Worm (Caenorhabditis elegans) whole organism, late embryonic: ENCODE results near the gene B0334.4.

Source experiments
- K09A11.1 ChIP-seq: sonication (generic microtip); optimal IDR thresholded peaks from 2 replicates; lab custom pipeline; 2017; ENCODE audit warnings: antibody characterized with exemption, mild to moderate bottlenecking, missing genetic modification characterization, missing compliant biosample characterization; ENCODE audit not compliant: insufficient read depth
- T23F11.4 ChIP-seq: fragments of 200-800 bp; sonication (Bioruptor generic); optimal IDR thresholded peaks from 2 replicates; lab custom pipeline; 2018; ENCODE audit warnings: mild to moderate bottlenecking, missing genetic modification characterization, missing compliant biosample characterization
- Y22D7AL.16 ChIP-seq: sonication (generic microtip); optimal IDR thresholded peaks from 2 replicates; lab custom pipeline; 2016; ENCODE audit warnings: missing genetic modification characterization, missing compliant biosample characterization
- ahr-1 ChIP-seq: sonication (generic microtip); optimal IDR thresholded peaks from 2 replicates; lab custom pipeline; 2016; ENCODE audit warnings: missing genetic modification characterization, missing compliant biosample characterization
- ama-1 ChIP-seq: fragments of 150-350 bp; optimal IDR thresholded peaks from 2 replicates; lab custom pipeline; 2014
- ceh-18 ChIP-seq: sonication (generic microtip); optimal IDR thresholded peaks from 2 replicates; lab custom pipeline; 2016; ENCODE audit warnings: missing genetic modification characterization, missing compliant biosample characterization
- ceh-19 ChIP-seq: fragments of 200-800 bp; sonication (Bioruptor generic); optimal IDR thresholded peaks from 2 replicates; lab custom pipeline; 2018; ENCODE audit warnings: mild to moderate bottlenecking, missing genetic modification characterization, missing compliant biosample characterization
- ceh-22 ChIP-seq: sonication (generic microtip); optimal IDR thresholded peaks from 2 replicates; lab custom pipeline; 2017; ENCODE audit warnings: missing biosample characterization, missing genetic modification characterization
- ceh-24 ChIP-seq: sonication (generic microtip); optimal IDR thresholded peaks from 2 replicates; lab custom pipeline; 2016; ENCODE audit warnings: mild to moderate bottlenecking, missing genetic modification characterization, missing compliant biosample characterization
- ceh-34 ChIP-seq: sonication (generic microtip); optimal IDR thresholded peaks from 2 replicates; lab custom pipeline; 2016; ENCODE audit warnings: mild to moderate bottlenecking, missing genetic modification characterization, missing compliant biosample characterization
- ceh-45 ChIP-seq: fragments of 200-800 bp; sonication (Bioruptor generic); IDR thresholded peaks from 2 replicates; pipeline ENCODE4 v1.3.6; 2022; ENCODE audit warnings: missing genetic modification reagents, missing genetic modification characterization, missing compliant biosample characterization
- ceh-48 ChIP-seq: sonication (generic microtip); optimal IDR thresholded peaks from 2 replicates; lab custom pipeline; 2016; ENCODE audit warnings: missing genetic modification characterization, inconsistent platforms, missing compliant biosample characterization
- ceh-6 ChIP-seq: fragments of 200-800 bp; sonication (Bioruptor generic); optimal IDR thresholded peaks from 2 replicates; lab custom pipeline; 2018; ENCODE audit warnings: mild to moderate bottlenecking, missing genetic modification characterization, missing compliant biosample characterization
- ceh-9 ChIP-seq: sonication (generic microtip); optimal IDR thresholded peaks from 2 replicates; lab custom pipeline; 2016; ENCODE audit warnings: mild to moderate bottlenecking, missing genetic modification characterization, inconsistent platforms, missing compliant biosample characterization
- elt-2 ChIP-seq: sonication (generic microtip); optimal IDR thresholded peaks from 2 replicates; lab custom pipeline; 2016; ENCODE audit warnings: missing genetic modification reagents, missing genetic modification characterization, missing compliant biosample characterization
- ets-4 ChIP-seq: sonication (generic microtip); optimal IDR thresholded peaks from 2 replicates; lab custom pipeline; 2016; ENCODE audit warnings: missing genetic modification characterization, missing compliant biosample characterization
- eyg-1 ChIP-seq: sonication (generic microtip); optimal IDR thresholded peaks from 2 replicates; lab custom pipeline; 2016; ENCODE audit warnings: missing genotype, missing genetic modification characterization, missing compliant biosample characterization
- fkh-6 ChIP-seq: sonication (generic microtip); optimal IDR thresholded peaks from 2 replicates; lab custom pipeline; 2016; ENCODE audit warnings: missing genetic modification characterization, missing compliant biosample characterization
- gmeb-2 ChIP-seq: sonication (generic microtip); optimal IDR thresholded peaks from 2 replicates; lab custom pipeline; 2016; ENCODE audit warnings: missing genetic modification characterization, inconsistent platforms, missing compliant biosample characterization
- hlh-13 ChIP-seq: fragments of 200-800 bp; sonication (Bioruptor generic); optimal IDR thresholded peaks from 2 replicates; lab custom pipeline; 2018; ENCODE audit warnings: mild to moderate bottlenecking, missing genetic modification characterization, missing compliant biosample characterization
- hlh-30 ChIP-seq: sonication (generic microtip); optimal IDR thresholded peaks from 2 replicates; lab custom pipeline; 2017; ENCODE audit warnings: antibody characterized with exemption, missing genetic modification characterization, missing compliant biosample characterization; ENCODE audit not compliant: insufficient read depth
- hlh-8 ChIP-seq: sonication (generic microtip); optimal IDR thresholded peaks from 2 replicates; lab custom pipeline; 2016; ENCODE audit warnings: missing genotype, missing genetic modification characterization, missing compliant biosample characterization
- lin-11 ChIP-seq: fragments of 200-800 bp; sonication (Bioruptor generic); optimal IDR thresholded peaks from 2 replicates; lab custom pipeline; 2018; ENCODE audit warnings: mild to moderate bottlenecking, missing genetic modification characterization, missing compliant biosample characterization
- madf-2 ChIP-seq: sonication (generic microtip); optimal IDR thresholded peaks from 2 replicates; lab custom pipeline; 2017; ENCODE audit warnings: missing genetic modification characterization, missing compliant biosample characterization
- mec-3 ChIP-seq: sonication (generic microtip); optimal IDR thresholded peaks from 2 replicates; lab custom pipeline; 2016; ENCODE audit warnings: borderline replicate concordance, missing genetic modification characterization, missing compliant biosample characterization
- nhr-232 ChIP-seq: sonication (generic microtip); optimal IDR thresholded peaks from 2 replicates; lab custom pipeline; 2016; ENCODE audit warnings: missing genetic modification characterization, missing compliant biosample characterization
- odd-2 ChIP-seq: sonication (generic microtip); optimal IDR thresholded peaks from 2 replicates; lab custom pipeline; 2017; ENCODE audit warnings: antibody characterized with exemption, mild to moderate bottlenecking, missing genetic modification characterization, missing compliant biosample characterization
- pag-3 ChIP-seq: sonication (generic microtip); optimal IDR thresholded peaks from 2 replicates; lab custom pipeline; 2016; ENCODE audit warnings: missing compliant biosample characterization, missing genetic modification characterization, borderline replicate concordance
- pax-1 ChIP-seq: fragments of 150-350 bp; optimal IDR thresholded peaks from 2 replicates; lab custom pipeline; 2014; ENCODE audit warnings: missing biosample characterization, missing genetic modification characterization
- pha-4 ChIP-seq: fragments of 150-350 bp; optimal IDR thresholded peaks from 2 replicates; lab custom pipeline; 2018; ENCODE audit warnings: missing biosample characterization, missing genetic modification reagents, missing genetic modification characterization
- pros-1 ChIP-seq: fragments of 150-350 bp; optimal IDR thresholded peaks from 2 replicates; lab custom pipeline; 2014; ENCODE audit warnings: missing biosample characterization, missing genetic modification reagents, missing genetic modification characterization
- unc-3 ChIP-seq, 2 experiments: fragments of 200-800 bp in 1 of 2; sonication (Bioruptor generic) in 1 of 2; sonication (generic microtip) in 1 of 2; conservative IDR thresholded peaks in 1 of 2; optimal IDR thresholded peaks in 1 of 2; 2 replicates each; pipeline versions ENCODE4 v1.3.6 to Lab custom; 2016 to 2022; ENCODE audit warnings: missing compliant biosample characterization in 2 of 2, missing genetic modification characterization in 2 of 2, missing genetic modification reagents in 1 of 2
- unc-55 ChIP-seq: sonication (generic microtip); optimal IDR thresholded peaks from 2 replicates; lab custom pipeline; 2017; ENCODE audit warnings: missing biosample characterization, missing genetic modification reagents, missing genetic modification characterization
- unc-86 ChIP-seq: sonication (generic microtip); optimal IDR thresholded peaks from 2 replicates; lab custom pipeline; 2016; ENCODE audit warnings: missing genetic modification characterization, missing compliant biosample characterization
- ztf-16 ChIP-seq: sonication (generic microtip); optimal IDR thresholded peaks from 2 replicates; lab custom pipeline; 2017; ENCODE audit warnings: missing genetic modification characterization, missing compliant biosample characterization

The B0334.4 gene

DNA sequence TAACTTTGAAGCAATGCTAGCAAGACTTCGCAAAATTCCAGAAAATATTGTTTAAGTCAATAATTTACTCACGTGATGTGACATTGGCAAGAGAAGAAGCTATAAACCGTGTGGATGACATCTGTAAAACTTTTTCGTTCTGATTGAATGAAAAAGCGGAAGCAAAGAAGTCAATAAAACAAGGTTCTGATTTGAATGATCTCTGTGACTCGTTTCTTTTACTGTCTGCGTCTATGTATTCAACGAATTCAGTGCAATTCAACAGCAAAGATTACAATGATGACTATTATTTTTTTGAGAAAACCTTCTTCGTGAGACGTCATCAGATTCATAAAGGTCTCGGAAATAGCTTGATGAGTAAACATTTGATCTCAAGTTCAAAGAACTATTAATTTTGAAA is 2.6 kb upstream of the B0334.4 start, which contains the start of gene hacl-1:
Gene hacl-1, minus strand, starts transcription at position 121 of the 400 bp plus-strand sequence.
- TF ChIP-seq elt-2 (peak; percentile 27), unc-3 (GFP tag; conservative IDR thresholded peaks at IDR 0.05; lab: Robert Waterston, UW) (no peak), unc-3 (tag; optimal IDR thresholded peaks at IDR 0.05; lab: Kevin White, UChicago) (no peak)

- TF ChIP-seq gmeb-2 (tag; lab: Kevin White, UChicago) (no peak), fkh-6 (tag; lab: Kevin White, UChicago) (no peak), pag-3 (tag; lab: Kevin White, UChicago) (no peak), ztf-16 (tag; lab: Kevin White, UChicago) (no peak), ets-4 (tag; lab: Kevin White, UChicago) (no peak), pros-1 (tag; lab: Kevin White, UChicago) (no peak), K09A11.1 (tag; lab: Kevin White, UChicago) (no peak), ceh-45 (GFP tag; lab: Robert Waterston, UW) (no peak), nhr-232 (no peak), madf-2 (tag; lab: Kevin White, UChicago) (no peak), ceh-22 (no peak), lin-11 (tag; lab: Kevin White, UChicago) (no peak), pax-1 (no peak), hlh-13 (GFP tag; lab: Kevin White, UChicago) (no peak), ceh-9 (tag; lab: Kevin White, UChicago) (no peak), unc-86 (tag; lab: Kevin White, UChicago) (no peak), elt-2 (no peak), odd-2 (tag; lab: Kevin White, UChicago) (no peak), ceh-48 (tag; lab: Kevin White, UChicago) (no peak)
Measured at ce11 chrII:11495806-11496205, 314 bp downstream of the B0334.4 start.

DNA sequence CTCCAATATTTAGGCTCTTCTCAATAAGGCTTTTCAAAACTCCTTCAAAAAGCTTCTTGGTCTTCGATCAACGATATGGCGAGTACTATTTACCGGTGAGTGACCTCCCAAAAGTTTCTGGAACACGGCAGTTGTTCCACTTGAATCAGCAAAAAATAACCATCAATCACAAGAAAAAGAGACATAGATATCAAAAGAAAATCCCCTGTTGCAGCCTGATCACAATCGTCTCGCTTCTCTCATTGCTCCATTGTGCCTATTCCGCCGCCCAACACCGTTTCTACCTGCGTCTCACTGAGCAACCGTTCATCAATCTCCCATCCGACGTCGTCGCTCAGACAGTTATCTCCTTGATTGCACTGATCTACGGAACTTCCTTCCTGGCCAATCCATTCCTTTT is 1.3 kb downstream of the B0334.4 start, which contains the start of gene emc-5:
Gene emc-5, plus strand, starts transcription at position 14 of the 400 bp plus-strand sequence.
- TF ChIP-seq unc-55 (GFP tag; lab: Kevin White, UChicago) (peak; percentile 14), ceh-19 (GFP tag; lab: Kevin White, UChicago) (no peak), ceh-18 (tag; lab: Kevin White, UChicago) (peak; percentile 26)

ce11 chrII:11497365-11497764 is 1.9 kb downstream of the B0334.4 start, which contains the start of gene B0334.5:
Gene B0334.5 (plus strand): TSS chrII:11497665.
- TF ChIP-seq elt-2 = no peak
- TF ChIP-seq hlh-13 (GFP tag; lab: Kevin White, UChicago) = no peak
- TF ChIP-seq ceh-34 = no peak
- TF ChIP-seq hlh-30 = no peak
- TF ChIP-seq Y22D7AL.16 (tag; lab: Kevin White, UChicago) = no peak
- no peak for TF ChIP-seq ceh-6 (GFP tag; lab: Kevin White, UChicago)
- TF ChIP-seq ets-4 (tag; lab: Kevin White, UChicago) = no peak
- no peak for TF ChIP-seq ahr-1 (tag; lab: Kevin White, UChicago)

DNA sequence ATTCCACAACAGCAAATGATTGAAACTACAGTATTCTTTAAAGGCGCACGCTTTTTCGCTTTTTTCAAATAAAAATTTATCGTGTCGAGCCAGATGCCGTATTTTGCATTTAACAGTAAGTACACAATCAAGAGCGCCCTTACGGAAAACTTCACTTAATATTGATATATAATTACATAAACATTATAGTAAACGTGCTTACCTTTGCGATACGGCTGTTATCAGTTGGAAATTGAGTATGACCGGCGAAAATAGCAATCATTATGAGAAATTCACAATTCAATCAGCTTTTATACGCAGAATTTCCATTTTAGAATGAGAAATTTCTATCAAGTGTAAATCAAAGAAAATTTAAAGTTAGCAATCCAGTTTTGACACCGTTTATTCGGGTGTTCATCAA is 4.7 kb downstream of the B0334.4 start, which contains the start of gene B0334.20:
Gene B0334.20, minus strand, starts transcription at position 262 of the 400 bp plus-strand sequence.
- TF ChIP-seq eyg-1 (tag; lab: Kevin White, UChicago) (no peak), ceh-24 (tag; lab: Kevin White, UChicago) (no peak), T23F11.4 (no peak), ama-1 (lab: Kevin White, UChicago) (no peak)

- TF ChIP-seq pha-4 (no peak), ceh-22 (no peak), K09A11.1 (tag; lab: Kevin White, UChicago) (no peak), hlh-8 (no peak), mec-3 (tag; lab: Kevin White, UChicago) (no peak), elt-2 (no peak)
Measured at ce11 chrII:11501956-11502355, 6.5 kb downstream of the B0334.4 start.
